Worm (Caenorhabditis elegans) whole organism, mixed stage, embryonic: Measurements from ENCODE around the gene asp-17.

Experiments
- M03D4.4 ChIP-seq: sonication (generic microtip); optimal IDR thresholded peaks from 2 replicates; lab custom pipeline; 2017; ENCODE audit warnings: mild to moderate bottlenecking, missing genetic modification characterization, missing compliant biosample characterization
- blmp-1 ChIP-seq: fragments of 150-350 bp; optimal IDR thresholded peaks from 2 replicates; lab custom pipeline; 2014; ENCODE audit warnings: missing biosample characterization, missing genetic modification characterization
- ces-1 ChIP-seq: fragments of 150-350 bp; optimal IDR thresholded peaks from 2 replicates; lab custom pipeline; 2014; ENCODE audit warnings: missing biosample characterization, missing genetic modification reagents, missing genetic modification characterization
- elt-3 ChIP-seq: fragments of 150-350 bp; optimal IDR thresholded peaks from 2 replicates; lab custom pipeline; 2014; ENCODE audit warnings: missing biosample characterization, missing genetic modification characterization
- flh-1 ChIP-seq: fragments of 200-800 bp; sonication (Bioruptor generic); optimal IDR thresholded peaks from 2 replicates; lab custom pipeline; 2018; ENCODE audit warnings: mild to moderate bottlenecking, missing genetic modification characterization, moderate library complexity, missing compliant biosample characterization
- lin-13 ChIP-seq: fragments of 150-350 bp; optimal IDR thresholded peaks from 2 replicates; lab custom pipeline; 2014; ENCODE audit warnings: missing biosample characterization, missing genetic modification characterization
- lsy-2 ChIP-seq: fragments of 150-350 bp; optimal IDR thresholded peaks from 2 replicates; lab custom pipeline; 2014; ENCODE audit warnings: missing biosample characterization, missing genetic modification characterization
- mab-5 ChIP-seq: fragments of 150-350 bp; optimal IDR thresholded peaks from 2 replicates; lab custom pipeline; 2014; ENCODE audit warnings: missing biosample characterization, missing genetic modification characterization
- nhr-12 ChIP-seq: fragments of 150-350 bp; optimal IDR thresholded peaks from 2 replicates; lab custom pipeline; 2014; ENCODE audit warnings: missing biosample characterization, missing genetic modification characterization
- nhr-28 ChIP-seq: fragments of 150-350 bp; optimal IDR thresholded peaks from 2 replicates; lab custom pipeline; 2014; ENCODE audit warnings: missing biosample characterization, missing genetic modification characterization
- pha-4 ChIP-seq: fragments of 150-350 bp; optimal IDR thresholded peaks from 2 replicates; lab custom pipeline; 2018; ENCODE audit warnings: missing biosample characterization, missing genetic modification reagents, missing genetic modification characterization
- sem-2 ChIP-seq: fragments of 200-800 bp; sonication (Bioruptor generic); optimal IDR thresholded peaks from 2 replicates; lab custom pipeline; 2018; ENCODE audit warnings: mild to moderate bottlenecking, missing genetic modification characterization, missing compliant biosample characterization
- tbx-8 ChIP-seq: fragments of 200-800 bp; sonication (Bioruptor generic); optimal IDR thresholded peaks from 2 replicates; lab custom pipeline; 2018; ENCODE audit warnings: mild to moderate bottlenecking, missing genetic modification characterization, moderate library complexity, missing compliant biosample characterization
- unc-62 ChIP-seq: fragments of 150-350 bp; optimal IDR thresholded peaks from 2 replicates; lab custom pipeline; 2014; ENCODE audit warnings: missing biosample characterization, missing genetic modification reagents, missing genetic modification characterization

- TF ChIP-seq lsy-2 (tag; lab: Kevin White, UChicago) (no peak), pha-4 (tag; lab: Kevin White, UChicago) (no peak), nhr-28 (tag; lab: Kevin White, UChicago) (no peak), unc-62 (no peak), lin-13 (tag; lab: Kevin White, UChicago) (no peak), flh-1 (GFP tag; lab: Kevin White, UChicago) (no peak), tbx-8 (GFP tag; lab: Kevin White, UChicago) (no peak), M03D4.4 (no peak), sem-2 (GFP tag; lab: Kevin White, UChicago) (no peak), elt-3 (tag; lab: Kevin White, UChicago) (no peak), nhr-12 (tag; lab: Kevin White, UChicago) (no peak), mab-5 (tag; lab: Kevin White, UChicago) (no peak), blmp-1 (tag; lab: Kevin White, UChicago) (no peak), ces-1 (GFP tag; lab: Kevin White, UChicago) (no peak)
These were observed 36.6 kb downstream of the asp-17 start for ce11 chrV:19000542-19000941.
